Worm (Caenorhabditis elegans) whole organism, L1 larva: ENCODE measurements around the gene F22H10.1.

Source experiments
- alr-1 ChIP-seq: fragments of 200-800 bp; sonication (Bioruptor generic); optimal IDR thresholded peaks from 2 replicates; lab custom pipeline; 2018; ENCODE audit warnings: borderline replicate concordance, mild to moderate bottlenecking, missing genetic modification characterization, missing compliant biosample characterization
- egl-27 ChIP-seq, 2 experiments: fragments of 150-350 bp in 1 of 2; sonication (generic microtip); optimal IDR thresholded peaks; 3 replicates each; lab custom pipeline; 2017 to 2018; ENCODE audit warnings: missing biosample characterization in 2 of 2, missing genetic modification characterization in 2 of 2, missing genetic modification reagents in 2 of 2
- irx-1 ChIP-seq: sonication (generic microtip); optimal IDR thresholded peaks from 2 replicates; lab custom pipeline; 2016; ENCODE audit warnings: missing genetic modification characterization, missing compliant biosample characterization
- lsy-2 ChIP-seq, 2 experiments: fragments of 150-350 bp; optimal IDR thresholded peaks; 2 replicates each; lab custom pipeline; 2014; ENCODE audit warnings: missing biosample characterization in 2 of 2, missing genetic modification characterization in 2 of 2
- mep-1 ChIP-seq: fragments of 150-350 bp; optimal IDR thresholded peaks from 2 replicates; lab custom pipeline; 2014; ENCODE audit warnings: missing biosample characterization, missing genetic modification characterization
- ztf-4 ChIP-seq: fragments of 150-350 bp; optimal IDR thresholded peaks from 2 replicates; lab custom pipeline; 2014; ENCODE audit warnings: missing biosample characterization, missing genetic modification characterization

DNA sequence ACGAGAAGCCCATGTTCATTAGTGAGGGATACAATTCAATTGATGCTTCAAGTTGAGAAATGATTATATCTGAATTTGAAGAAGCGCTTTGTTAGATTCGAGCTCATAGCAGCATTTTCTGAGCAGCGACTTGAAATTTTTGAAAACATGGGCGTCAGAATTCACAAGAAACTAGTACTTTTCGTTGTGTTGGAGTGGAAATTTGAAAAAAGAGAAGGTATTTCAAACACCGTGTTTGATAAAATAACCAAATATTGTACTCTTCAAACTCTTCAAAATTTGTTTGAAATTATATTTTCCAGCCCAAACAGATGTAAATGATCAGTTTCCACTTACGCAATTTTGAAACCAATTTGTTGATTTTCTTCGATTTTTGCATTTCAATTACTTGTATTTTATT is 42.7 kb downstream of the F22H10.1 start, which contains the start of gene C10E2.2:
- TF ChIP-seq ztf-4 (tag; lab: Kevin White, UChicago) (no peak), mep-1 (tag; lab: Kevin White, UChicago) (no peak), irx-1 (tag; lab: Kevin White, UChicago) (no peak), lsy-2 (tag; optimal IDR thresholded peaks at IDR 0.05; lab: Kevin White, UChicago) (no peak), egl-27 (tag; optimal IDR thresholded peaks at IDR 0.05; lab: Kevin White, UChicago) (no peak), alr-1 (no peak)
